Worm (Caenorhabditis elegans): ENCODE measurements around the gene abl-1.
A peak's percentile ranks its signal among the peaks of the same experiment; 100 is the strongest.

abl-1 gene

ce11 chrX:10647590-10648105 lies 23.6 kb upstream of the abl-1 start (continued):
- TF ChIP-seq ztf-4 (tag; optimal IDR thresholded peaks at IDR 0.05) = no peak

- TF ChIP-seq ceh-82 (tag; optimal IDR thresholded peaks at IDR 0.05) (no peak), nhr-21 (tag; optimal IDR thresholded peaks at IDR 0.05) (peak; percentile 18), dmd-4 (tag; optimal IDR thresholded peaks at IDR 0.05) (no peak), fos-1 (tag; optimal IDR thresholded peaks at IDR 0.05) (peak; percentile 77)
Measured at ce11 chrX:10645148-10645547, 21.1 kb upstream of the abl-1 start.

ce11 chrX:10640578-10640977 lies 16.6 kb upstream of the abl-1 start:
- no peak for TF ChIP-seq nhr-25 (tag; optimal IDR thresholded peaks at IDR 0.05)
- no peak for TF ChIP-seq lin-13 (GFP tag; optimal IDR thresholded peaks at IDR 0.05)
- TF ChIP-seq unc-62 (GFP tag; optimal IDR thresholded peaks at IDR 0.05) = no peak
- TF ChIP-seq unc-55 (GFP tag; optimal IDR thresholded peaks at IDR 0.05) = peak; percentile 35
- peak; percentile 65 for TF ChIP-seq blmp-1 (tag; optimal IDR thresholded peaks at IDR 0.05; ENCODE audit: insufficient read depth)
- TF ChIP-seq nhr-10 (tag; optimal IDR thresholded peaks at IDR 0.05) = no peak
- no peak for TF ChIP-seq ztf-11 (tag; optimal IDR thresholded peaks at IDR 0.05)
- no peak for TF ChIP-seq dmd-4 (tag; optimal IDR thresholded peaks at IDR 0.05)
- peak; percentile 16 for TF ChIP-seq nhr-21 (tag; optimal IDR thresholded peaks at IDR 0.05)
- no peak for TF ChIP-seq fos-1 (tag; optimal IDR thresholded peaks at IDR 0.05)
- TF ChIP-seq elt-3 (tag; optimal IDR thresholded peaks at IDR 0.05) = no peak
- TF ChIP-seq nhr-23 (tag; optimal IDR thresholded peaks at IDR 0.05) = no peak

- peak; percentile 35 for TF ChIP-seq F13H6.1 (tag; optimal IDR thresholded peaks at IDR 0.05)
- TF ChIP-seq sem-4 (tag; optimal IDR thresholded peaks at IDR 0.05) = no peak
- peak; percentile 21 for TF ChIP-seq sma-3 (GFP tag; optimal IDR thresholded peaks at IDR 0.05)
- TF ChIP-seq crh-2 (tag; optimal IDR thresholded peaks at IDR 0.05) = peak; percentile 42
- TF ChIP-seq ztf-1 (GFP tag; conservative IDR thresholded peaks at IDR 0.05) = no peak
- peak; percentile 33 for TF ChIP-seq C34F6.9 (tag; optimal IDR thresholded peaks at IDR 0.05)
- TF ChIP-seq egl-27 (tag; optimal IDR thresholded peaks at IDR 0.05) = peak; percentile 36
- TF ChIP-seq fos-1 (tag; optimal IDR thresholded peaks at IDR 0.05) = peak; percentile 90
- TF ChIP-seq blmp-1 (tag; optimal IDR thresholded peaks at IDR 0.05; ENCODE audit: insufficient read depth) = peak; percentile 63
Measured at ce11 chrX:10639403-10639812, 15.4 kb upstream of the abl-1 start.

- TF ChIP-seq nhr-25 (tag; optimal IDR thresholded peaks at IDR 0.05) (peak; percentile 84), skn-1 (tag; optimal IDR thresholded peaks at IDR 0.05) (no peak), sma-9 (GFP tag; optimal IDR thresholded peaks at IDR 0.05) (peak; percentile 90), sma-9 (tag; optimal IDR thresholded peaks at IDR 0.05) (no peak), zag-1 (tag; optimal IDR thresholded peaks at IDR 0.05) (peak; percentile 86), aly-2 (tag; optimal IDR thresholded peaks at IDR 0.05) (no peak), ZK546.5 (tag; optimal IDR thresholded peaks at IDR 0.05) (no peak), elt-3 (tag; optimal IDR thresholded peaks at IDR 0.05) (no peak), ztf-4 (tag; optimal IDR thresholded peaks at IDR 0.05) (peak; percentile 53), ztf-11 (tag; optimal IDR thresholded peaks at IDR 0.05) (peak; percentile 49), sem-4 (tag; optimal IDR thresholded peaks at IDR 0.05) (peak; percentile 87), ceh-82 (tag; optimal IDR thresholded peaks at IDR 0.05) (peak; percentile 49), lin-11 (tag; optimal IDR thresholded peaks at IDR 0.05) (peak; percentile 83), unc-55 (GFP tag; optimal IDR thresholded peaks at IDR 0.05) (peak; percentile 86), nhr-23 (tag; optimal IDR thresholded peaks at IDR 0.05) (no peak), unc-39 (tag; optimal IDR thresholded peaks at IDR 0.05) (peak; percentile 54), R02D3.7 (tag; optimal IDR thresholded peaks at IDR 0.05) (no peak), gmeb-1 (tag; optimal IDR thresholded peaks at IDR 0.05) (peak; percentile 35), C34F6.9 (tag; optimal IDR thresholded peaks at IDR 0.05) (peak; percentile 73), Y55F3AM.14 (GFP tag; optimal IDR thresholded peaks at IDR 0.05) (peak; percentile 78), nhr-77 (tag; optimal IDR thresholded peaks at IDR 0.05) (peak; percentile 29), dmd-4 (tag; optimal IDR thresholded peaks at IDR 0.05) (no peak), peb-1 (tag; optimal IDR thresholded peaks at IDR 0.05) (peak; percentile 43), egl-27 (tag; optimal IDR thresholded peaks at IDR 0.05) (peak; percentile 87), nhr-6 (tag; optimal IDR thresholded peaks at IDR 0.05) (peak; percentile 23), nhr-21 (tag; optimal IDR thresholded peaks at IDR 0.05) (peak; percentile 84), mdl-1 (tag; optimal IDR thresholded peaks at IDR 0.05) (peak; percentile 80 to 85), nhr-11 (tag; optimal IDR thresholded peaks at IDR 0.05) (no peak), mab-5 (tag; optimal IDR thresholded peaks at IDR 0.05) (peak; percentile 69), snpc-4 (tag; optimal IDR thresholded peaks at IDR 0.05) (peak; percentile 20), crh-2 (tag; optimal IDR thresholded peaks at IDR 0.05) (peak; percentile 88), nhr-237 (tag; optimal IDR thresholded peaks at IDR 0.05) (peak; percentile 55), mbf-1 (tag; optimal IDR thresholded peaks at IDR 0.05) (no peak), nhr-129 (tag; optimal IDR thresholded peaks at IDR 0.05) (peak; percentile 81), F13H6.1 (tag; optimal IDR thresholded peaks at IDR 0.05) (peak; percentile 98)
Measured at ce11 chrX:10637048-10637928, 13.3 kb upstream of the abl-1 start.
